Fruit fly (Drosophila melanogaster) whole organism, embryonic: ENCODE results near the gene rhea.
A peak's percentile ranks its signal among the peaks of the same experiment; 100 is the strongest.

Experiments
- Asciz ChIP-seq: fragments of 200-800 bp; sonication (Bioruptor generic); optimal IDR thresholded peaks from 2 replicates; lab custom pipeline; 2017; ENCODE audit warnings: missing biosample characterization, mild to moderate bottlenecking, missing genetic modification characterization, missing genetic modification reagents
- Atf-2 ChIP-seq: fragments of 200-800 bp; sonication (Bioruptor generic); optimal IDR thresholded peaks from 2 replicates; lab custom pipeline; 2016; ENCODE audit warnings: missing biosample characterization, missing genetic modification characterization
- B-H1 ChIP-seq: fragments of 200-800 bp; sonication (Bioruptor generic); IDR thresholded peaks from 3 replicates; pipeline ENCODE4 v1.3.6; 2022; ENCODE audit warnings: missing biosample characterization, missing genetic modification characterization
- CG1024 ChIP-seq: fragments of 200-800 bp; sonication (Bioruptor generic); IDR thresholded peaks from 2 replicates; pipeline ENCODE4 v1.3.6; 2022; ENCODE audit warnings: missing biosample characterization, missing genetic modification characterization
- CG11093 ChIP-seq: fragments of 200-800 bp; sonication (Bioruptor generic); IDR thresholded peaks from 3 replicates; pipeline ENCODE4 v1.3.6; 2022; ENCODE audit warnings: missing biosample characterization, missing genetic modification characterization
- CG11398 ChIP-seq: fragments of 200-800 bp; sonication (Bioruptor generic); optimal IDR thresholded peaks from 2 replicates; lab custom pipeline; 2016; ENCODE audit warnings: missing biosample characterization, missing genetic modification characterization
- CG11560 ChIP-seq: fragments of 200-800 bp; sonication (Bioruptor generic); IDR thresholded peaks from 3 replicates; pipeline ENCODE4 v1.3.6; 2022; ENCODE audit warnings: missing biosample characterization, missing genetic modification characterization
- CG11723 ChIP-seq: fragments of 200-800 bp; sonication (Bioruptor generic); optimal IDR thresholded peaks from 2 replicates; lab custom pipeline; 2017; ENCODE audit warnings: missing biosample characterization, mild to moderate bottlenecking, missing genetic modification characterization
- CG12155 ChIP-seq: fragments of 200-800 bp; sonication (Bioruptor generic); optimal IDR thresholded peaks from 3 replicates; lab custom pipeline; 2016; ENCODE audit warnings: missing biosample characterization, missing genetic modification characterization
- CG12219 ChIP-seq: fragments of 200-800 bp; sonication (Bioruptor generic); optimal IDR thresholded peaks from 3 replicates; lab custom pipeline; 2018; ENCODE audit warnings: missing biosample characterization, mild to moderate bottlenecking, missing genetic modification characterization
- CG13296 ChIP-seq: fragments of 200-800 bp; sonication (Bioruptor generic); optimal IDR thresholded peaks from 3 replicates; lab custom pipeline; 2018; ENCODE audit warnings: missing biosample characterization, mild to moderate bottlenecking, missing genetic modification characterization
- CG14965 ChIP-seq: fragments of 200-800 bp; sonication (Bioruptor generic); optimal IDR thresholded peaks from 2 replicates; lab custom pipeline; 2016; ENCODE audit warnings: missing biosample characterization, missing genetic modification characterization, borderline replicate concordance
- CG15601 ChIP-seq: fragments of 200-800 bp; sonication (Bioruptor generic); optimal IDR thresholded peaks from 3 replicates; lab custom pipeline; 2019; ENCODE audit warnings: missing biosample characterization, mild to moderate bottlenecking, missing genetic modification characterization, moderate library complexity
- CG17186 ChIP-seq: fragments of 200-800 bp; sonication (Bioruptor generic); optimal IDR thresholded peaks from 3 replicates; lab custom pipeline; 2017; ENCODE audit warnings: missing biosample characterization, missing genetic modification reagents, missing genetic modification characterization
- CG17612 ChIP-seq: fragments of 200-800 bp; sonication (Bioruptor generic); IDR thresholded peaks from 2 replicates; pipeline ENCODE4 v1.3.6; 2022; ENCODE audit warnings: missing biosample characterization, missing genetic modification characterization
- CG17829 ChIP-seq: fragments of 200-800 bp; optimal IDR thresholded peaks from 2 replicates; lab custom pipeline; 2019; ENCODE audit warnings: missing biosample characterization, mild to moderate bottlenecking, missing genetic modification characterization, moderate library complexity
- CG2120 ChIP-seq: fragments of 200-800 bp; sonication (Bioruptor generic); optimal IDR thresholded peaks from 3 replicates; lab custom pipeline; 2016; ENCODE audit warnings: missing biosample characterization, missing genetic modification characterization
- CG2712 ChIP-seq: fragments of 200-800 bp; optimal IDR thresholded peaks from 3 replicates; lab custom pipeline; 2019; ENCODE audit warnings: missing biosample characterization, mild to moderate bottlenecking, missing genetic modification characterization, moderate library complexity
- CG30020 ChIP-seq: fragments of 200-800 bp; optimal IDR thresholded peaks from 2 replicates; lab custom pipeline; 2019; ENCODE audit warnings: missing biosample characterization, mild to moderate bottlenecking, missing genetic modification characterization, moderate library complexity
- CG3065 ChIP-seq: fragments of 200-800 bp; sonication (Bioruptor generic); optimal IDR thresholded peaks from 2 replicates; lab custom pipeline; 2016; ENCODE audit warnings: missing biosample characterization, missing genetic modification characterization
- CG3281 ChIP-seq: fragments of 200-800 bp; sonication (Bioruptor generic); optimal IDR thresholded peaks from 3 replicates; lab custom pipeline; 2017; ENCODE audit warnings: missing biosample characterization, mild to moderate bottlenecking, missing genetic modification characterization
- CG33557 ChIP-seq: fragments of 200-800 bp; sonication (Bioruptor generic); optimal IDR thresholded peaks from 2 replicates; lab custom pipeline; 2019; ENCODE audit warnings: missing biosample characterization, mild to moderate bottlenecking, missing genetic modification characterization, moderate library complexity
- CG34376 ChIP-seq: fragments of 200-800 bp; sonication (Bioruptor generic); optimal IDR thresholded peaks from 2 replicates; lab custom pipeline; 2018; ENCODE audit warnings: missing biosample characterization, mild to moderate bottlenecking, missing genetic modification characterization
- CG4360 ChIP-seq: fragments of 200-800 bp; sonication (Bioruptor generic); IDR thresholded peaks from 2 replicates; pipeline ENCODE4 v1.3.6; 2022; ENCODE audit warnings: missing biosample characterization, missing genetic modification characterization
- CG4707 ChIP-seq: fragments of 200-800 bp; sonication (Bioruptor generic); optimal IDR thresholded peaks from 2 replicates; lab custom pipeline; 2018; ENCODE audit warnings: missing biosample characterization, mild to moderate bottlenecking, missing genetic modification characterization, moderate library complexity
- CG5245 ChIP-seq: fragments of 200-800 bp; sonication (Bioruptor generic); optimal IDR thresholded peaks from 3 replicates; lab custom pipeline; 2016; ENCODE audit warnings: missing biosample characterization, missing genetic modification characterization
- CG9817 ChIP-seq: fragments of 200-800 bp; sonication (Bioruptor generic); optimal IDR thresholded peaks from 2 replicates; lab custom pipeline; 2018; ENCODE audit warnings: missing biosample characterization, mild to moderate bottlenecking, missing genetic modification characterization, moderate library complexity
- Dbx ChIP-seq: fragments of 200-800 bp; sonication (Bioruptor generic); IDR thresholded peaks from 3 replicates; pipeline ENCODE4 v1.3.6; 2022; ENCODE audit warnings: missing biosample characterization, missing genetic modification characterization
- Dek ChIP-seq: fragments of 200-800 bp; sonication (Bioruptor generic); optimal IDR thresholded peaks from 3 replicates; lab custom pipeline; 2019; ENCODE audit warnings: missing biosample characterization, mild to moderate bottlenecking, missing genetic modification characterization, moderate library complexity
- ERR ChIP-seq: fragments of 200-800 bp; sonication (Bioruptor generic); optimal IDR thresholded peaks from 2 replicates; lab custom pipeline; 2016; ENCODE audit warnings: missing biosample characterization, missing genetic modification characterization
- Fer1 ChIP-seq: fragments of 200-800 bp; sonication (Bioruptor generic); optimal IDR thresholded peaks from 2 replicates; lab custom pipeline; 2017; ENCODE audit warnings: missing biosample characterization, mild to moderate bottlenecking, missing genetic modification characterization
- GATAe ChIP-seq: fragments of 200-800 bp; sonication (Bioruptor generic); conservative IDR thresholded peaks from 2 replicates; pipeline ENCODE4 v1.3.6; 2022; ENCODE audit warnings: missing biosample characterization, missing genetic modification characterization
- HLHmδ ChIP-seq: fragments of 200-800 bp; sonication (Bioruptor generic); optimal IDR thresholded peaks from 2 replicates; lab custom pipeline; 2018; ENCODE audit warnings: missing biosample characterization, mild to moderate bottlenecking, missing genetic modification characterization, moderate library complexity
- Hey ChIP-seq: fragments of 200-800 bp; sonication (Bioruptor generic); optimal IDR thresholded peaks from 3 replicates; lab custom pipeline; 2018; ENCODE audit warnings: missing biosample characterization, mild to moderate bottlenecking, missing genetic modification characterization
- Sin3A ChIP-seq: fragments of >200 bp; optimal IDR thresholded peaks from 2 replicates; lab custom pipeline; 2018
- Sry-δ ChIP-seq: fragments of 200-800 bp; sonication (Bioruptor generic); optimal IDR thresholded peaks from 2 replicates; lab custom pipeline; 2016; ENCODE audit warnings: missing biosample characterization, missing genetic modification characterization
- ab ChIP-seq: fragments of 200-800 bp; sonication (Bioruptor generic); optimal IDR thresholded peaks from 2 replicates; lab custom pipeline; 2016; ENCODE audit warnings: missing biosample characterization, missing genetic modification characterization
- ac ChIP-seq: fragments of 200-800 bp; sonication (Bioruptor generic); optimal IDR thresholded peaks from 3 replicates; lab custom pipeline; 2017; ENCODE audit warnings: missing biosample characterization, mild to moderate bottlenecking, missing genetic modification characterization
- bab2 ChIP-seq: fragments of 200-800 bp; sonication (Bioruptor generic); optimal IDR thresholded peaks from 2 replicates; lab custom pipeline; 2016; ENCODE audit warnings: missing biosample characterization, missing genetic modification characterization
- crc ChIP-seq: fragments of 200-800 bp; sonication (Bioruptor generic); optimal IDR thresholded peaks from 2 replicates; lab custom pipeline; 2016; ENCODE audit warnings: missing biosample characterization, missing genetic modification characterization
- gce ChIP-seq: fragments of 200-800 bp; sonication (Bioruptor generic); IDR thresholded peaks from 3 replicates; pipeline ENCODE4 v1.3.6; 2022; ENCODE audit warnings: missing biosample characterization, missing genetic modification characterization
- grn ChIP-seq: fragments of 200-800 bp; sonication (Bioruptor generic); optimal IDR thresholded peaks from 3 replicates; lab custom pipeline; 2017; ENCODE audit warnings: missing biosample characterization, missing genetic modification characterization
- gsb ChIP-seq: fragments of 200-800 bp; sonication (Bioruptor generic); IDR thresholded peaks from 2 replicates; pipeline ENCODE4 v1.3.6; 2022; ENCODE audit warnings: missing biosample characterization, missing genetic modification characterization
- gsb-n ChIP-seq: fragments of 200-800 bp; sonication (Bioruptor generic); optimal IDR thresholded peaks from 3 replicates; lab custom pipeline; 2018; ENCODE audit warnings: missing biosample characterization, mild to moderate bottlenecking, missing genetic modification characterization
- hb ChIP-seq: fragments of 200-800 bp; sonication (Bioruptor generic); IDR thresholded peaks from 3 replicates; pipeline ENCODE4 v1.3.6; 2022; ENCODE audit warnings: missing biosample characterization, missing genetic modification characterization; ENCODE audit not compliant: partially characterized antibody
- klu ChIP-seq: fragments of 200-800 bp; sonication (Bioruptor generic); IDR thresholded peaks from 2 replicates; pipeline ENCODE4 v1.3.6; 2022; ENCODE audit warnings: missing biosample characterization, missing genetic modification characterization
- mam ChIP-seq: fragments of 200-800 bp; sonication (Bioruptor generic); optimal IDR thresholded peaks from 3 replicates; lab custom pipeline; 2016; ENCODE audit warnings: missing biosample characterization, missing genetic modification characterization
- nerfin-2 ChIP-seq: fragments of 200-800 bp; sonication (Bioruptor generic); IDR thresholded peaks from 2 replicates; pipeline ENCODE4 v1.3.6; 2022; ENCODE audit warnings: missing biosample characterization, missing genetic modification characterization; ENCODE audit not compliant: partially characterized antibody
- peb ChIP-seq: fragments of 200-800 bp; sonication (Bioruptor generic); IDR thresholded peaks from 2 replicates; pipeline ENCODE4 v1.3.6; 2022; ENCODE audit warnings: missing biosample characterization, missing genetic modification characterization
- pnt ChIP-seq: fragments of 200-800 bp; sonication (Bioruptor generic); optimal IDR thresholded peaks from 3 replicates; lab custom pipeline; 2016; ENCODE audit warnings: missing biosample characterization, missing genetic modification characterization
- pros ChIP-seq: fragments of 200-800 bp; sonication (Bioruptor generic); optimal IDR thresholded peaks from 3 replicates; lab custom pipeline; 2019; ENCODE audit warnings: missing biosample characterization, mild to moderate bottlenecking, missing genetic modification characterization, moderate library complexity
- ro ChIP-seq: fragments of 200-800 bp; sonication (Bioruptor generic); IDR thresholded peaks from 2 replicates; pipeline ENCODE4 v1.3.6; 2022; ENCODE audit warnings: missing biosample characterization, missing genetic modification characterization
- wdn ChIP-seq: fragments of 200-800 bp; sonication (Bioruptor generic); IDR thresholded peaks from 2 replicates; pipeline ENCODE4 v1.3.6; 2022; ENCODE audit warnings: missing biosample characterization, missing genetic modification characterization

Gene rhea

DNA sequence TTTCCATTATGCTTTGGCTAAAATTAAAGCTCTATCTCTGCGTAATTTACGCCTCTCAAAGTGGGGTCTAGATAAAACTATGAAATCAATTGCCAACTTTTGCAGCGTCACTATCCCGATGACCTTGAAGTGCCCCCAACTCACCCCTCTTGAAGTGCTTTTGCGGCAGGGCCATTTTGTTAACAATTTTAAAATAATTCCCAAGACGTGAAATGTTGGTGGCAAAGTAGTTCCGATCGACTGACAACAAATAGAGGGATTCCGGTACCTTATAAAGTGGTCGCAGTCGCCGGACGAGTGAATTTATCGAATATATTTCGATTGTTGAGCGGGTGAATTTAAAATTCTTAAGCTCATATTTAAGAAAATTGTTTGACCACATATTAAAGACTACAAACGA lies 21.5 kb upstream of the rhea start, which contains the start of gene GstO2 (continued):
- TF ChIP-seq CG5245 (GFP tag; lab: Kevin White, UChicago) (no peak), klu (GFP tag; lab: Robert Waterston, UW) (no peak), gsb (GFP tag; lab: Robert Waterston, UW) (no peak), CG11093 (no peak), wdn (GFP tag; lab: Robert Waterston, UW) (no peak), CG2712 (no peak), CG11560 (peak; percentile 96), CG33557 (no peak), CG1024 (GFP tag; lab: Robert Waterston, UW) (no peak), CG17612 (no peak), ro (no peak), hb (no peak), GATAe (GFP tag; lab: Robert Waterston, UW) (no peak), CG17186 (GFP tag; lab: Kevin White, UChicago) (no peak), CG34376 (GFP tag; lab: Kevin White, UChicago) (peak; percentile 14), Asciz (GFP tag; lab: Kevin White, UChicago) (no peak), Fer1 (peak; percentile 17), CG30020 (tag; lab: Kevin White, UChicago) (no peak), mam (GFP tag; lab: Kevin White, UChicago) (no peak), CG15601 (tag; lab: Kevin White, UChicago) (no peak), CG3065 (GFP tag; lab: Kevin White, UChicago) (no peak), CG12155 (GFP tag; lab: Kevin White, UChicago) (no peak), CG3281 (GFP tag; lab: Kevin White, UChicago) (no peak), CG4360 (no peak), grn (no peak), CG14965 (GFP tag; lab: Kevin White, UChicago) (no peak), bab2 (GFP tag; lab: Kevin White, UChicago) (no peak), nerfin-2 (GFP tag; lab: Robert Waterston, UW) (peak; percentile 30; the same call in 1 of the 2 replicates), ERR (GFP tag; lab: Kevin White, UChicago) (peak; percentile 92), CG13296 (GFP tag; lab: Kevin White, UChicago) (no peak), CG11398 (no peak), peb (GFP tag; lab: Robert Waterston, UW) (no peak), Hey (tag; lab: Kevin White, UChicago) (no peak), ab (GFP tag; lab: Kevin White, UChicago) (no peak), gce (GFP tag; lab: Robert Waterston, UW) (no peak), CG4707 (GFP tag; lab: Kevin White, UChicago) (no peak), Sin3A (no peak), Sry-δ (peak; percentile 78), HLHmδ (GFP tag; lab: Kevin White, UChicago) (no peak), CG2120 (GFP tag; lab: Kevin White, UChicago) (no peak), crc (no peak), gsb-n (tag; lab: Kevin White, UChicago) (no peak), Atf-2 (no peak), CG12219 (GFP tag; lab: Kevin White, UChicago) (no peak), Dbx (no peak), pnt (GFP tag; lab: Kevin White, UChicago) (no peak), pros (GFP tag; lab: Kevin White, UChicago) (no peak), ac (no peak), B-H1 (GFP tag; lab: Robert Waterston, UW) (no peak), Dek (tag; lab: Kevin White, UChicago) (no peak), CG17829 (no peak), CG9817 (no peak), CG11723 (no peak)
